Fruit fly (Drosophila melanogaster) whole organism, prepupa: ENCODE measurements around the gene Acp24A4.

Source experiments
- Blimp-1 ChIP-seq: fragments of 200-800 bp; sonication (Bioruptor generic); optimal IDR thresholded peaks from 3 replicates; lab custom pipeline; 2017; ENCODE audit warnings: missing biosample characterization, missing genetic modification characterization, mild to moderate bottlenecking, moderate library complexity, missing genetic modification reagents
- CG11902 ChIP-seq: fragments of 200-800 bp; sonication (Bioruptor generic); optimal IDR thresholded peaks from 3 replicates; lab custom pipeline; 2016; ENCODE audit warnings: missing biosample characterization, missing genetic modification characterization
- CG3032 ChIP-seq: fragments of 200-800 bp; optimal IDR thresholded peaks from 2 replicates; lab custom pipeline; 2019; ENCODE audit warnings: missing biosample characterization, mild to moderate bottlenecking, missing genetic modification characterization, moderate library complexity
- CG32006 ChIP-seq: fragments of 200-800 bp; sonication (Bioruptor generic); optimal IDR thresholded peaks from 3 replicates; lab custom pipeline; 2017; ENCODE audit warnings: missing biosample characterization, mild to moderate bottlenecking, missing genetic modification characterization
- CG6808 ChIP-seq: fragments of 200-800 bp; sonication (Bioruptor generic); optimal IDR thresholded peaks from 3 replicates; lab custom pipeline; 2017; ENCODE audit warnings: missing biosample characterization, missing genetic modification characterization, mild to moderate bottlenecking, moderate library complexity, missing genetic modification reagents
- CG8632 ChIP-seq: fragments of 200-800 bp; sonication (Bioruptor generic); optimal IDR thresholded peaks from 3 replicates; lab custom pipeline; 2016; ENCODE audit warnings: missing biosample characterization, missing genetic modification characterization
- acj6 ChIP-seq: fragments of 200-800 bp; sonication (Bioruptor generic); optimal IDR thresholded peaks from 3 replicates; lab custom pipeline; 2016; ENCODE audit warnings: missing biosample characterization, missing genetic modification characterization
- eg ChIP-seq: fragments of 200-800 bp; sonication (Bioruptor generic); IDR thresholded peaks from 3 replicates; pipeline ENCODE4 v1.3.6; 2022; ENCODE audit warnings: missing biosample characterization, missing genetic modification characterization
- esn ChIP-seq: fragments of 200-800 bp; sonication (Bioruptor generic); optimal IDR thresholded peaks from 2 replicates; lab custom pipeline; 2016; ENCODE audit warnings: missing biosample characterization, mild to moderate bottlenecking, missing genetic modification characterization, moderate library complexity
- lz ChIP-seq: fragments of 200-800 bp; sonication (Bioruptor generic); optimal IDR thresholded peaks from 3 replicates; lab custom pipeline; 2016; ENCODE audit warnings: missing biosample characterization, missing genetic modification characterization

DNA sequence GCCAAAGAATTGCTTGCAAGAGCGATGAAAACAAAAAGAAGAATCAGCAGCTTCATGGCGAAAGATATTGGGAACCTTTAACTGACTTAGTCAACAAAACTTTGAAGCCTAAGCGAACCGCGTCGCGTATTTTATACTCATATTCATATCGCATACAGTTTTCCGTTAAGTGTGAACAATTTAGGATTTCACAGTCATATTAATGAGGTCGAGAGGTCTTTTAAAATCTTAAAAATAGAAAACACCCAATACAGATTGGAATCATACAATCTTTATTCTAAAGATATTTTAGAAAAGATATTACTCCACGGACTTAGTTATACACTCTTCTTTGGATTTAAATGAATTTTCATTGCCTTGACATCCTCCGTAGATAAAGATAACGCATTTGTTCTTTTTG, at the start of gene Acp24A4:
- TF ChIP-seq eg (GFP tag; lab: Robert Waterston, UW) (no peak), CG11902 (GFP tag; lab: Kevin White, UChicago) (no peak), CG3032 (no peak), acj6 (no peak), CG6808 (GFP tag; lab: Kevin White, UChicago) (no peak), Blimp-1 (no peak), lz (GFP tag; lab: Kevin White, UChicago) (no peak), esn (no peak), CG8632 (GFP tag; lab: Kevin White, UChicago) (no peak), CG32006 (no peak)
